Worm (Caenorhabditis elegans): ENCODE results near the gene rund-1.
A peak's percentile ranks its signal among the peaks of the same experiment; 100 is the strongest.

rund-1 gene

DNA sequence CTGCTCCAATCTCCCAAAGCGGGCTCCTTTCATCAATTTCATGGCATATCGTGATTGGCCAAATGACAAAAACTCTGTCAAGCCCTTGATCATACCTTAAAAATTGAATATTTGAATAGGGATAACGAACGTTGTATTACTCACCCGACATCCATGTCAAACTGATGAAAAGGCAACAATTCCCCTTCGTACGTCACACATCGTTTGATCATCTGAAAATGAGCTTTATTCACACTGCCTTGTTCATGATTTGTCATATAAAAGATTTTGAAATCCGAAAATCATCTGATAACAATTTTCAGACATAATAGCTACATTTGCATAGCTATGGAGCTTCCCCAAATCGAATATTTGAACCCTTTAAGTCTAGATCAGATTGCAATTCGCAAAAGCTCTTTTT is 44.9 kb upstream of the rund-1 start, which contains the start of gene M02A10.1:
Gene M02A10.1 (plus strand): TSS at position 301 of the 400 bp plus-strand sequence.
- TF ChIP-seq Y116A8C.19 (tag; optimal IDR thresholded peaks at IDR 0.05; ENCODE audit: borderline replicate concordance) (no peak), C34B4.2 (tag; optimal IDR thresholded peaks at IDR 0.05) (no peak), efl-3 (GFP tag; optimal IDR thresholded peaks at IDR 0.05) (no peak), sup-37 (GFP tag; optimal IDR thresholded peaks at IDR 0.05) (no peak), hlh-17 (GFP tag; optimal IDR thresholded peaks at IDR 0.05; ENCODE audit: borderline replicate concordance) (no peak), tlp-1 (tag; optimal IDR thresholded peaks at IDR 0.05) (no peak), ztf-11 (tag; optimal IDR thresholded peaks at IDR 0.05) (no peak), nhr-11 (tag; optimal IDR thresholded peaks at IDR 0.05) (no peak), hlh-4 (tag; optimal IDR thresholded peaks at IDR 0.05) (no peak), swsn-7 (tag; optimal IDR thresholded peaks at IDR 0.05) (no peak), C04F5.9 (tag; optimal IDR thresholded peaks at IDR 0.05) (no peak), jun-1 (tag; optimal IDR thresholded peaks at IDR 0.05) (no peak), ceh-82 (tag; optimal IDR thresholded peaks at IDR 0.05) (no peak), nhr-71 (tag; optimal IDR thresholded peaks at IDR 0.05) (no peak), ztf-4 (tag; optimal IDR thresholded peaks at IDR 0.05) (no peak), nhr-12 (tag; optimal IDR thresholded peaks at IDR 0.05) (no peak), fkh-10 (GFP tag; optimal IDR thresholded peaks at IDR 0.05) (no peak), aha-1 (tag; optimal IDR thresholded peaks at IDR 0.05) (no peak), ceh-63 (GFP tag; optimal IDR thresholded peaks at IDR 0.05) (no peak), isw-1 (GFP tag; IDR thresholded peaks at IDR 0.05) (no peak)

ce11 chrX:696253-696652 is 34.7 kb upstream of the rund-1 start:
- TF ChIP-seq efl-1 (optimal IDR thresholded peaks at IDR 0.05) (no peak), efl-1 (GFP tag; optimal IDR thresholded peaks at IDR 0.05 in 1 of 2) (peak in 1 of 2 experiments; percentile 37), dsc-1 (tag; optimal IDR thresholded peaks at IDR 0.05) (no peak)

- no peak for TF ChIP-seq nhr-237 (tag; optimal IDR thresholded peaks at IDR 0.05)
- no peak for TF ChIP-seq nhr-90 (tag; optimal IDR thresholded peaks at IDR 0.05; ENCODE audit: poor library complexity)
- no peak for TF ChIP-seq Y116A8C.19 (tag; optimal IDR thresholded peaks at IDR 0.05; ENCODE audit: borderline replicate concordance)
- TF ChIP-seq nhr-28 (tag; optimal IDR thresholded peaks at IDR 0.05) = no peak
- TF ChIP-seq unc-30 (tag; optimal IDR thresholded peaks at IDR 0.05) = no peak
- no peak for TF ChIP-seq nhr-12 (tag; optimal IDR thresholded peaks at IDR 0.05)
- TF ChIP-seq ceh-90 (tag; optimal IDR thresholded peaks at IDR 0.05) = no peak
- no peak for TF ChIP-seq pax-3 (tag; optimal IDR thresholded peaks at IDR 0.05)
- no peak for TF ChIP-seq ceh-82 (tag; optimal IDR thresholded peaks at IDR 0.05)
- no peak for TF ChIP-seq fkh-10 (GFP tag; optimal IDR thresholded peaks at IDR 0.05)
- TF ChIP-seq zip-4 (GFP tag; optimal IDR thresholded peaks at IDR 0.05) = no peak
- no peak for TF ChIP-seq lir-3 (tag; optimal IDR thresholded peaks at IDR 0.05; ENCODE audit: poor library complexity)
- TF ChIP-seq jun-1 (tag; optimal IDR thresholded peaks at IDR 0.05) = no peak
- no peak for TF ChIP-seq lin-13 (GFP tag; optimal IDR thresholded peaks at IDR 0.05)
- TF ChIP-seq ceh-88 (GFP tag; IDR thresholded peaks at IDR 0.05) = no peak
- no peak for TF ChIP-seq isw-1 (GFP tag; IDR thresholded peaks at IDR 0.05)
- no peak for TF ChIP-seq hlh-4 (tag; optimal IDR thresholded peaks at IDR 0.05)
Measured at ce11 chrX:691613-692012, 30.0 kb upstream of the rund-1 start, which contains the start of gene ncam-1. TSS of gene ncam-1 (plus strand) at chrX:691913.

DNA sequence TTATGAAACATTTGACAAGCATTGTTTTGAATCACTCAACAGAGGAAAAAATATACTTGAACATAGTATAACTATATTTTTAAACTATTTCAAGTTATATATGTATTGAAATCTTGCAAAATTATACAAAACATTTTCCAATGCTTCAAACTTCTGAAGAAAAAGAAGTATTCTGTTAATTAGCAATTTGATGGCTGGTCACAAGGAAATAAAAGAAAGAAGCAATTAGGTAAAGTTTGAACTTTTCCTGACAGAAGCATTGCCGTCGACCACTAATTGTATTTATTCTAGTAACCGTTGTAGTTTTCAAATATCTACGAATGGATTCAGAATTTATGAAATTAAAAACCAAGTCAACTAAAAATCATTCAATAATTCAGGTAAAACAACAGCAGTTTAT is 27.0 kb upstream of the rund-1 start:
- no peak for TF ChIP-seq lin-39 (tag; optimal IDR thresholded peaks at IDR 0.05)
- TF ChIP-seq dsc-1 (tag; optimal IDR thresholded peaks at IDR 0.05) = no peak
- no peak for TF ChIP-seq nhr-19 (GFP tag; conservative IDR thresholded peaks at IDR 0.05)
- TF ChIP-seq tbx-2 (tag; optimal IDR thresholded peaks at IDR 0.05) = peak; percentile 8
- TF ChIP-seq nhr-90 (tag; optimal IDR thresholded peaks at IDR 0.05; ENCODE audit: poor library complexity) = no peak
- TF ChIP-seq efl-3 (GFP tag; optimal IDR thresholded peaks at IDR 0.05) = no peak
- TF ChIP-seq mef-2 (tag; optimal IDR thresholded peaks at IDR 0.05) = no peak
- no peak for TF ChIP-seq egl-13 (tag; optimal IDR thresholded peaks at IDR 0.05)
- peak; percentile 54 for TF ChIP-seq ceh-63 (GFP tag; optimal IDR thresholded peaks at IDR 0.05)
- TF ChIP-seq blmp-1 (tag; optimal IDR thresholded peaks at IDR 0.05) = no peak
- peak; percentile 54 for TF ChIP-seq lin-14 (GFP tag; optimal IDR thresholded peaks at IDR 0.05)

Measured in whole organism, L1 larva.